Fruit fly (Drosophila melanogaster): ENCODE results near the gene IFT46.
A peak's percentile ranks its signal among the peaks of the same experiment; 100 is the strongest.

The IFT46 gene

dm6 chr2L:18625470-18625869, 9.6 kb upstream of the IFT46 start (continued):
- peak; percentile 50 for TF ChIP-seq wek (GFP tag; optimal IDR thresholded peaks at IDR 0.05)
- TF ChIP-seq Mes4 (GFP tag; optimal IDR thresholded peaks at IDR 0.05): no peak
- peak; percentile 7 for TF ChIP-seq CG7987 (GFP tag; optimal IDR thresholded peaks at IDR 0.05)
- no peak for TF ChIP-seq GATAe (GFP tag; conservative IDR thresholded peaks at IDR 0.05)
- TF ChIP-seq Six4 (GFP tag; optimal IDR thresholded peaks at IDR 0.05): no peak
- no peak for TF ChIP-seq Lhr (GFP tag; optimal IDR thresholded peaks at IDR 0.05)
- peak; percentile 6 for TF ChIP-seq gcm (GFP tag; optimal IDR thresholded peaks at IDR 0.05)
- no peak for TF ChIP-seq en (GFP tag; optimal IDR thresholded peaks at IDR 0.05)
- no peak for TF ChIP-seq Gug (GFP tag; IDR thresholded peaks at IDR 0.05)
- peak; percentile 20 for TF ChIP-seq dmrt99B (tag; optimal IDR thresholded peaks at IDR 0.05)
- no peak for TF ChIP-seq row (GFP tag; IDR thresholded peaks at IDR 0.05)
- TF ChIP-seq Deaf1 (tag; optimal IDR thresholded peaks at IDR 0.05): no peak
- no peak for TF ChIP-seq CG31388 (GFP tag; optimal IDR thresholded peaks at IDR 0.05)
- no peak for TF ChIP-seq ind (GFP tag; optimal IDR thresholded peaks at IDR 0.05)
- no peak for TF ChIP-seq grn (GFP tag; optimal IDR thresholded peaks at IDR 0.05)
- TF ChIP-seq CG9609 (GFP tag; optimal IDR thresholded peaks at IDR 0.05): no peak
- TF ChIP-seq peb (GFP tag; IDR thresholded peaks at IDR 0.05): no peak
- TF ChIP-seq Ravus (GFP tag; IDR thresholded peaks at IDR 0.05): no peak
- no peak for TF ChIP-seq CG13287 (GFP tag; IDR thresholded peaks at IDR 0.05; ENCODE audit: partially characterized antibody)
- no peak for TF ChIP-seq CG9932 (GFP tag; IDR thresholded peaks at IDR 0.05)
- TF ChIP-seq Doc2 (GFP tag; IDR thresholded peaks at IDR 0.05): no peak
- TF ChIP-seq D19A (tag; optimal IDR thresholded peaks at IDR 0.05): no peak
- peak; percentile 78 for TF ChIP-seq CG15696 (tag; optimal IDR thresholded peaks at IDR 0.05)
- no peak for TF ChIP-seq TFAM (GFP tag; optimal IDR thresholded peaks at IDR 0.05)
- no peak for TF ChIP-seq ttk (GFP tag; IDR thresholded peaks at IDR 0.05)
- no peak for TF ChIP-seq Doc3 (GFP tag; IDR thresholded peaks at IDR 0.05; ENCODE audit: partially characterized antibody)
- no peak for TF ChIP-seq Chrac-16 (GFP tag; optimal IDR thresholded peaks at IDR 0.05)
- TF ChIP-seq Mrtf (GFP tag; IDR thresholded peaks at IDR 0.05): no peak
- TF ChIP-seq MESR4 (GFP tag; optimal IDR thresholded peaks at IDR 0.05): no peak
- TF ChIP-seq Hey (tag; optimal IDR thresholded peaks at IDR 0.05): no peak
- TF ChIP-seq Fer2 (tag; optimal IDR thresholded peaks at IDR 0.05): no peak
- TF ChIP-seq D (optimal IDR thresholded peaks at IDR 0.05): no peak
- peak; percentile 23 for TF ChIP-seq D (GFP tag; optimal IDR thresholded peaks at IDR 0.05)
- TF ChIP-seq CoRest (tag; optimal IDR thresholded peaks at IDR 0.05): no peak
- no peak for TF ChIP-seq CG14667 (GFP tag; IDR thresholded peaks at IDR 0.05)
- TF ChIP-seq Abd-B (GFP tag; optimal IDR thresholded peaks at IDR 0.05): no peak
- TF ChIP-seq CG5180 (GFP tag; optimal IDR thresholded peaks at IDR 0.05): no peak
- no peak for TF ChIP-seq eyg (GFP tag; optimal IDR thresholded peaks at IDR 0.05)
- no peak for TF ChIP-seq exex (tag; optimal IDR thresholded peaks at IDR 0.05)
- no peak for TF ChIP-seq CG1832 (GFP tag; optimal IDR thresholded peaks at IDR 0.05)
- TF ChIP-seq lbe (GFP tag; optimal IDR thresholded peaks at IDR 0.05): no peak
- TF ChIP-seq CG30431 (GFP tag; optimal IDR thresholded peaks at IDR 0.05): no peak
- TF ChIP-seq CG10959 (GFP tag; IDR thresholded peaks at IDR 0.05): no peak
- TF ChIP-seq CG6254 (GFP tag; optimal IDR thresholded peaks at IDR 0.05): no peak
- TF ChIP-seq CG10321 (GFP tag; IDR thresholded peaks at IDR 0.05): no peak
- TF ChIP-seq BEAF-32 (GFP tag; optimal IDR thresholded peaks at IDR 0.05): no peak
- TF ChIP-seq odd (GFP tag; optimal IDR thresholded peaks at IDR 0.05): peak; percentile 44
- no peak for TF ChIP-seq HmgZ (tag; optimal IDR thresholded peaks at IDR 0.05)
- no peak for TF ChIP-seq Ets65A (GFP tag)
- TF ChIP-seq E2f1 (GFP tag; IDR thresholded peaks at IDR 0.05): no peak
- no peak for TF ChIP-seq CG2129 (GFP tag; IDR thresholded peaks at IDR 0.05; ENCODE audit: partially characterized antibody)
- TF ChIP-seq Poxn (GFP tag; IDR thresholded peaks at IDR 0.05): no peak
